Worm (Caenorhabditis elegans): Measurements from ENCODE around the gene C09B9.2.
A peak's percentile ranks its signal among the peaks of the same experiment; 100 is the strongest.

DNA sequence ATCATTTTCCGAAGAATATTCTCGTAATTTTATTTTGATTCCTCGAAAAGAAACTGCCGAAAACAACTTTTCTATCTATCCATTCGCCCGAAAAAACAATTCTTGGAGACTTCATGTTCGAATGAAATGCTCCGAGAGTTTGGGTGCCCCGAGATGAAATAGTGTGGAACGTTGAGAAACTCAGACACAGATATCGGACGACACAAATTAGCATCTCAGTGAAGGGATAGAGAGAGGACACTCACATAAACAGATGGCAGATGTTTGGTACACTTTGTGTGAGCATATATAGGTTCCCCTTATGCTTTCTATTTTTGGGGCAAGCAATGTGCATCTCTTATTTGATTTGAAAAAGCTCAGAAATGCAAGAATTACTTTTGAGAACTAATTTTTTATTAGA lies 49.8 kb downstream of the C09B9.2 start:
- TF ChIP-seq pha-4 (tag; optimal IDR thresholded peaks at IDR 0.05) (no peak), hlh-8 (tag; optimal IDR thresholded peaks at IDR 0.05) (peak; percentile 53), hlh-6 (tag; optimal IDR thresholded peaks at IDR 0.05) (no peak), C08G9.2 (tag; optimal IDR thresholded peaks at IDR 0.05) (no peak), pros-1 (tag; optimal IDR thresholded peaks at IDR 0.05) (no peak), pag-3 (tag; optimal IDR thresholded peaks at IDR 0.05; ENCODE audit: borderline replicate concordance) (no peak), unc-55 (GFP tag; optimal IDR thresholded peaks at IDR 0.05) (no peak), ceh-9 (tag; optimal IDR thresholded peaks at IDR 0.05) (no peak), tbx-2 (tag; optimal IDR thresholded peaks at IDR 0.05) (no peak), madf-2 (tag; optimal IDR thresholded peaks at IDR 0.05) (no peak), ama-1 (optimal IDR thresholded peaks at IDR 0.05) (no peak), ceh-22 (tag; optimal IDR thresholded peaks at IDR 0.05) (no peak), fax-1 (tag; optimal IDR thresholded peaks at IDR 0.05) (no peak)
